Worm (Caenorhabditis elegans) whole organism, L4 larva: Measurements from ENCODE around the gene Y50D4B.1.

Experiments used
- F26F4.8 ChIP-seq: fragments of 200-800 bp; sonication (Bioruptor generic); conservative IDR thresholded peaks from 2 replicates; pipeline ENCODE4 v1.3.6; 2022; ENCODE audit warnings: missing genetic modification characterization, missing compliant biosample characterization
- Y48G9A.11 ChIP-seq: fragments of 200-800 bp; sonication (Bioruptor generic); IDR thresholded peaks from 2 replicates; pipeline ENCODE4 v1.3.6; 2022; ENCODE audit warnings: missing genetic modification reagents, missing genetic modification characterization, missing compliant biosample characterization
- Y5F2A.4 ChIP-seq: fragments of 200-800 bp; sonication (Bioruptor generic); optimal IDR thresholded peaks from 2 replicates; lab custom pipeline; 2018; ENCODE audit warnings: mild to moderate bottlenecking, missing genetic modification characterization, missing compliant biosample characterization
- ZK337.2 ChIP-seq: fragments of 200-800 bp; sonication (Bioruptor generic); IDR thresholded peaks from 2 replicates; pipeline ENCODE4 v1.3.6; 2022; ENCODE audit warnings: missing genetic modification reagents, missing genetic modification characterization, missing compliant biosample characterization
- aha-1 ChIP-seq: fragments of 150-350 bp; peaks from one replicate; lab custom pipeline; 2014; ENCODE audit warnings: missing biosample characterization, missing genetic modification characterization
- ama-1 ChIP-seq: fragments of 150-350 bp; optimal IDR thresholded peaks from 2 replicates; lab custom pipeline; 2014; ENCODE audit warnings: inconsistent platforms, mixed read lengths
- arid-1 ChIP-seq: fragments of 200-800 bp; sonication (Bioruptor generic); conservative IDR thresholded peaks from 2 replicates; pipeline ENCODE4 v1.3.6; 2022; ENCODE audit warnings: missing genetic modification reagents, missing genetic modification characterization, missing compliant biosample characterization
- ceh-20 ChIP-seq: fragments of 200-800 bp; sonication (Bioruptor generic); IDR thresholded peaks from 2 replicates; pipeline ENCODE4 v1.3.6; 2022; ENCODE audit warnings: missing genetic modification reagents, missing genetic modification characterization, missing compliant biosample characterization
- ceh-62 ChIP-seq: sonication (generic microtip); optimal IDR thresholded peaks from 2 replicates; lab custom pipeline; 2017; ENCODE audit warnings: missing biosample characterization, missing genetic modification characterization
- cey-2 ChIP-seq: sonication (generic microtip); optimal IDR thresholded peaks from 3 replicates; lab custom pipeline; 2017; ENCODE audit warnings: missing genetic modification characterization, mild to moderate bottlenecking, missing compliant biosample characterization, antibody characterized with exemption, borderline replicate concordance; ENCODE audit not compliant: insufficient read depth
- daf-16 ChIP-seq, 3 experiments: sonication (generic microtip); optimal IDR thresholded peaks; 2 replicates each; lab custom pipeline; 2016 to 2017; ENCODE audit warnings: missing genetic modification characterization in 3 of 3, missing genetic modification reagents in 3 of 3, mild to moderate bottlenecking in 2 of 3, missing compliant biosample characterization in 2 of 3, missing biosample characterization in 1 of 3, moderate library complexity in 1 of 3
- daf-8 ChIP-seq: fragments of 200-800 bp; sonication (Bioruptor generic); IDR thresholded peaks from 2 replicates; pipeline ENCODE4 v1.3.6; 2022; ENCODE audit warnings: missing genetic modification characterization, missing compliant biosample characterization
- dmd-6 ChIP-seq: fragments of 200-800 bp; sonication (Bioruptor generic); IDR thresholded peaks from 2 replicates; pipeline ENCODE4 v1.3.6; 2022; ENCODE audit warnings: missing genetic modification reagents, missing genetic modification characterization, missing compliant biosample characterization
- dmd-8 ChIP-seq: fragments of 200-800 bp; sonication (Bioruptor generic); IDR thresholded peaks from 2 replicates; pipeline ENCODE4 v1.3.6; 2022; ENCODE audit warnings: missing genetic modification characterization, missing compliant biosample characterization
- dve-1 ChIP-seq: sonication (generic microtip); optimal IDR thresholded peaks from 2 replicates; lab custom pipeline; 2017; ENCODE audit warnings: antibody characterized with exemption, mild to moderate bottlenecking, missing genetic modification characterization, missing compliant biosample characterization; ENCODE audit not compliant: insufficient read depth
- egl-27 ChIP-seq: sonication (generic microtip); optimal IDR thresholded peaks from 3 replicates; lab custom pipeline; 2017; ENCODE audit warnings: missing biosample characterization, missing genetic modification reagents, missing genetic modification characterization
- fkh-10 ChIP-seq: fragments of 150-350 bp; optimal IDR thresholded peaks from 2 replicates; lab custom pipeline; 2014; ENCODE audit warnings: missing biosample characterization, missing genetic modification reagents, missing genetic modification characterization
- fos-1 ChIP-seq: fragments of 150-350 bp; optimal IDR thresholded peaks from 2 replicates; lab custom pipeline; 2014; ENCODE audit warnings: missing biosample characterization, missing genetic modification characterization
- hlh-11 ChIP-seq: fragments of 200-800 bp; sonication (Bioruptor generic); optimal IDR thresholded peaks from 2 replicates; lab custom pipeline; 2018; ENCODE audit warnings: mild to moderate bottlenecking, missing genetic modification characterization, missing compliant biosample characterization
- lim-7 ChIP-seq: fragments of 200-800 bp; sonication (Bioruptor generic); IDR thresholded peaks from 2 replicates; pipeline ENCODE4 v1.3.6; 2022; ENCODE audit warnings: missing genetic modification characterization, missing compliant biosample characterization
- lin-38 ChIP-seq: fragments of 200-800 bp; sonication (Bioruptor generic); IDR thresholded peaks from 2 replicates; pipeline ENCODE4 v1.3.6; 2022; ENCODE audit warnings: missing genetic modification reagents, missing genetic modification characterization, missing compliant biosample characterization
- lsy-2 ChIP-seq, 2 experiments: fragments of 150-350 bp in 1 of 2; sonication (generic microtip) in 1 of 2; optimal IDR thresholded peaks; 2 replicates each; lab custom pipeline; 2014 to 2017; ENCODE audit warnings: missing biosample characterization in 2 of 2, missing genetic modification characterization in 2 of 2
- madf-5 ChIP-seq, 2 experiments: fragments of 200-800 bp; sonication (Bioruptor generic); IDR thresholded peaks; 2 replicates each; pipeline ENCODE4 v1.3.6; 2022; ENCODE audit warnings: missing compliant biosample characterization in 2 of 2, missing genetic modification characterization in 2 of 2
- madf-9 ChIP-seq: fragments of 200-800 bp; sonication (Bioruptor generic); conservative IDR thresholded peaks from 2 replicates; pipeline ENCODE4 v1.3.6; 2022; ENCODE audit warnings: missing genetic modification reagents, missing genetic modification characterization, missing compliant biosample characterization
- mdl-1 ChIP-seq, 2 experiments: fragments of 150-350 bp in 1 of 2; sonication (generic microtip) in 1 of 2; optimal IDR thresholded peaks; 2 replicates each; lab custom pipeline; 2014 to 2017; ENCODE audit warnings: missing biosample characterization in 2 of 2, missing genetic modification characterization in 2 of 2
- mdt-29 ChIP-seq: fragments of 200-800 bp; sonication (Bioruptor generic); IDR thresholded peaks from 2 replicates; pipeline ENCODE4 v1.3.6; 2022; ENCODE audit warnings: missing genetic modification reagents, missing genetic modification characterization, missing compliant biosample characterization
- nhr-10 ChIP-seq: fragments of 150-350 bp; optimal IDR thresholded peaks from 2 replicates; lab custom pipeline; 2014; ENCODE audit warnings: missing biosample characterization, missing genetic modification characterization
- nhr-11 ChIP-seq: fragments of 150-350 bp; optimal IDR thresholded peaks from 2 replicates; lab custom pipeline; 2014; ENCODE audit warnings: missing biosample characterization, missing genetic modification characterization
- nhr-111 ChIP-seq: fragments of 200-800 bp; sonication (Bioruptor generic); optimal IDR thresholded peaks from 2 replicates; lab custom pipeline; 2018; ENCODE audit warnings: mild to moderate bottlenecking, missing genetic modification characterization, missing compliant biosample characterization
- nhr-237 ChIP-seq: sonication (generic microtip); optimal IDR thresholded peaks from 2 replicates; lab custom pipeline; 2017; ENCODE audit warnings: missing biosample characterization, missing genetic modification characterization
- nhr-28 ChIP-seq: fragments of 150-350 bp; optimal IDR thresholded peaks from 2 replicates; lab custom pipeline; 2014; ENCODE audit warnings: missing biosample characterization, missing genetic modification characterization
- nhr-42 ChIP-seq: fragments of 200-800 bp; sonication (Bioruptor generic); IDR thresholded peaks from 2 replicates; pipeline ENCODE4 v1.3.6; 2022; ENCODE audit warnings: missing genetic modification characterization, missing compliant biosample characterization
- pha-4 ChIP-seq, 2 experiments: fragments of 150-350 bp in 1 of 2; fragments of 200-800 bp in 1 of 2; sonication (Bioruptor generic) in 1 of 2; IDR thresholded peaks in 1 of 2; optimal IDR thresholded peaks in 1 of 2; 2 replicates each; pipeline versions ENCODE4 v1.3.6 to Lab custom; 2014 to 2022; ENCODE audit warnings: missing genetic modification characterization in 2 of 2, missing genetic modification reagents in 2 of 2, missing biosample characterization in 1 of 2, missing compliant biosample characterization in 1 of 2
- pqm-1 ChIP-seq: sonication (generic microtip); optimal IDR thresholded peaks from 2 replicates; lab custom pipeline; 2017; ENCODE audit warnings: missing biosample characterization, missing genetic modification characterization
- rbr-2 ChIP-seq: sonication (generic microtip); optimal IDR thresholded peaks from 2 replicates; lab custom pipeline; 2016; ENCODE audit warnings: missing genotype, missing genetic modification characterization, missing compliant biosample characterization
- snpc-1.2 ChIP-seq: fragments of 200-800 bp; sonication (Bioruptor generic); IDR thresholded peaks from 2 replicates; pipeline ENCODE4 v1.3.6; 2022; ENCODE audit warnings: missing genetic modification reagents, missing genetic modification characterization, missing compliant biosample characterization
- snpc-4 ChIP-seq: fragments of 150-350 bp; optimal IDR thresholded peaks from 2 replicates; lab custom pipeline; 2014; ENCODE audit warnings: missing biosample characterization, missing genetic modification characterization
- unc-62 ChIP-seq, 3 experiments: fragments of 150-350 bp in 1 of 3; sonication (generic microtip); optimal IDR thresholded peaks in 2 of 3; peaks in 1 of 3; 1 replicate in 1 of 3; 2 replicates in 2 of 3; lab custom pipeline; 2014 to 2017; ENCODE audit warnings: missing biosample characterization in 3 of 3, missing genetic modification characterization in 3 of 3, missing genetic modification reagents in 3 of 3, missing genotype in 1 of 3

Y50D4B.1 gene

DNA sequence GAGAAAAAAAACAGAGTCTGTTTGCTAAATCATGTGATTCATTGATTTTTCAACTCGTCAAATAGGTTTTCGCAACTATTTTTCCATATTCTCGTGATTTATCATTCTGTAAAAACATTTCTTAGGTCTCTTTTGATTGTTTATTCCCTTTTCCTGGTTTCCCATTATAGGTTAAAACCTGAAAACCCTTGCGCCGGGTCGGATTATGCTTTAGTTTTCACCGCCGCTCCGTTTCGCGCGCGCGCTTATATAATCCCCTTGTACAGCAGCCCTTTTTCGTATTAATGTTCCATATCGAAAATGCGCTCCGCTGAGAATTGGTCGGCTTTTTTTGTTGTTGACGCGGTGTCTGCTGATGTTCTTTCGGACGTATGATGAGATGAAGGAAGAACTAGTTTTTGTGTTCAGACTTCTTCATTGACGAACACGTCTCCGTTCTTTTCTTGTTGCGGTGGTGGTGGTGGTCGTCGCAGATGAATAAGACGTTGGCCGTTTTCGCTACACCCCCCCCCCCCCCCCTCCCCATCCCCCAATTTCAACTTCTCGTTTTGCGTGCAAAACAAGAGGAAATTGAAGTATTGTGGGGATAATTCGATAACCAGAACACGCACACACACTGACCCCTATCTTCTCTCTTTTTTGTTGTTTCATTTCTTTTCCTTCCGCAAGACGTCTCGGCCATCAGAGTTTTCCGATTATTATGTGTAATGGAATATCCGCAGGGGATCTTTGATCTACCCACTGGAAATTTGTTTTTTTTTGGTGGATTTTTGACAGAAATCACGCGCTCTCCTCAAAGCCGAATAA, 41.9 kb downstream of the Y50D4B.1 start (continued):
- no peak for TF ChIP-seq daf-8 (GFP tag; lab: Robert Waterston, UW)
- TF ChIP-seq fos-1 (tag; lab: Kevin White, UChicago): no peak
- no peak for TF ChIP-seq dmd-8 (GFP tag; lab: Robert Waterston, UW)
- peak; percentile 57 for TF ChIP-seq hlh-11
- TF ChIP-seq nhr-42 (GFP tag; lab: Robert Waterston, UW): no peak

DNA sequence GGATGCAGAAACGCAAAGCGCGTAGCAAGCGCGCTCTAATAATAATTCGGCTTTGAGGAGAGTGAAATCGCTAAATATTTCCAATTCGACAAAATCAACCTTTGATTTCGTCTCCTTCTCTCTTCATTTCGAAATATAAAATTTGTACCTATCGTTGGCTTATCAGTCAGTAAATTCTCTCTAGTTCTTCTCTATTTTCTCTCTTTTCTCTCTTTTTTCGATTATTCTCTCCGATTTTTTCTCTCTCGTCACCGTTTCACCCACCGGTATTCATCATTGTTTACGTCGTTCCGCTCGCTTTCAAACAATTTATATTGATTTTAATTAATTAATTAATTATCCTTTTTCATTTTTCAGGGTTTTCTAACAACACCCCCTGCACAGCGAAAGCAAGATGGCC, 43.2 kb downstream of the Y50D4B.1 start, which contains the start of gene cmd-1:
cmd-1 (plus strand) TSS at position 358 of the 400 bp plus-strand sequence.
- TF ChIP-seq ceh-20 (GFP tag; lab: Robert Waterston, UW): no peak
- peak; percentile 28 for TF ChIP-seq hlh-11
- TF ChIP-seq dmd-6 (GFP tag; lab: Robert Waterston, UW): peak; percentile 49
- TF ChIP-seq cey-2: no peak
- TF ChIP-seq rbr-2 (tag; lab: Kevin White, UChicago): no peak
- TF ChIP-seq nhr-111 (GFP tag; lab: Kevin White, UChicago): no peak
- TF ChIP-seq egl-27 (tag; lab: Kevin White, UChicago): no peak
- no peak for TF ChIP-seq daf-16 (GFP tag; optimal IDR thresholded peaks at IDR 0.05; lab: Kevin White, UChicago)
- TF ChIP-seq daf-16 (tag; optimal IDR thresholded peaks at IDR 0.05; lab: Kevin White, UChicago): peak; percentile 81
- no peak for TF ChIP-seq nhr-237 (tag; lab: Kevin White, UChicago)
- no peak for TF ChIP-seq fkh-10 (GFP tag; lab: Kevin White, UChicago)
- TF ChIP-seq nhr-28 (tag; lab: Kevin White, UChicago): peak; percentile 74
- TF ChIP-seq fos-1 (tag; lab: Kevin White, UChicago): no peak
- no peak for TF ChIP-seq unc-62 (GFP tag; optimal IDR thresholded peaks at IDR 0.05 in 1 of 2; lab: Kevin White, UChicago)
- no peak for TF ChIP-seq unc-62 (tag; optimal IDR thresholded peaks at IDR 0.05; lab: Kevin White, UChicago)
- TF ChIP-seq mdt-29: no peak
- peak; percentile 30; the same call in 1 of the 2 replicates for TF ChIP-seq lin-38 (GFP tag; lab: Robert Waterston, UW)
- peak; percentile 22 for TF ChIP-seq dve-1 (tag; lab: Kevin White, UChicago)
- peak in 1 of 2 experiments; percentile 31 for TF ChIP-seq lsy-2 (tag; optimal IDR thresholded peaks at IDR 0.05; lab: Kevin White, UChicago)
- TF ChIP-seq pqm-1 (tag; lab: Kevin White, UChicago): peak; percentile 36
- no peak for TF ChIP-seq mdl-1 (tag; optimal IDR thresholded peaks at IDR 0.05; lab: Kevin White, UChicago)
- no peak for TF ChIP-seq F26F4.8 (GFP tag; lab: Robert Waterston, UW)
- TF ChIP-seq Y5F2A.4 (GFP tag; lab: Kevin White, UChicago): no peak
- 0 out of 2 replicates have a peak, but pooled peaks have one; percentile 23 for TF ChIP-seq arid-1 (GFP tag; lab: Robert Waterston, UW)
- no peak for TF ChIP-seq snpc-4 (tag; lab: Kevin White, UChicago)
- no peak for TF ChIP-seq ZK337.2 (GFP tag; lab: Robert Waterston, UW)

DNA sequence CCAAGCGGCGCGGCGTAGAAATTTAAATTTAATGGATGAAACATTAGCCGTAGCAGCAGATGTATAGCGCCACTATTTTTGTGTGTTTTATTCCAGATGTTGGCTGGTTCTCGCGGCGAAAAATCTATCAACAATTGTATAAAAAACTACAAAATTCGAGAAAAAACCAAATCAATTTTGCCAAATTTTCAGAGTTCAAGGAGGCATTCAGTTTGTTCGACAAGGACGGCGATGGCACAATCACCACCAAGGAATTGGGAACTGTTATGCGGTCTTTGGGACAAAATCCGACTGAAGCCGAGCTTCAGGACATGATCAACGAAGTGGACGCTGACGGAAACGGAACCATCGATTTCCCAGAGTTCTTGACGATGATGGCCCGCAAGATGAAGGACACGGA, 43.7 kb downstream of the Y50D4B.1 start:
- TF ChIP-seq nhr-28 (tag; lab: Kevin White, UChicago): no peak
- TF ChIP-seq nhr-10: no peak
- no peak for TF ChIP-seq ceh-62
- no peak for TF ChIP-seq unc-62 (GFP tag; optimal IDR thresholded peaks at IDR 0.05 in 1 of 2; lab: Kevin White, UChicago)
- no peak for TF ChIP-seq unc-62 (tag; optimal IDR thresholded peaks at IDR 0.05; lab: Kevin White, UChicago)
- TF ChIP-seq madf-5 (GFP tag; IDR thresholded peaks at IDR 0.05; lab: Robert Waterston, UW): no peak
- no peak for TF ChIP-seq Y48G9A.11 (GFP tag; lab: Robert Waterston, UW)
- no peak for TF ChIP-seq pha-4 (GFP tag; IDR thresholded peaks at IDR 0.05; lab: Robert Waterston, UW)
- TF ChIP-seq pha-4 (tag; optimal IDR thresholded peaks at IDR 0.05; lab: Kevin White, UChicago): no peak
- no peak for TF ChIP-seq dmd-8 (GFP tag; lab: Robert Waterston, UW)
- TF ChIP-seq aha-1: peak; percentile 94
- no peak for TF ChIP-seq madf-9 (GFP tag; lab: Robert Waterston, UW)
- TF ChIP-seq ama-1: peak; percentile 55
- no peak for TF ChIP-seq lim-7 (GFP tag; lab: Robert Waterston, UW)
- TF ChIP-seq nhr-11 (tag; lab: Kevin White, UChicago): no peak
- no peak for TF ChIP-seq snpc-1.2 (GFP tag; lab: Robert Waterston, UW)
- TF ChIP-seq, all 104 proteins: peak for 2
